Worm (Caenorhabditis elegans): ENCODE results near the gene str-260.

str-260 gene

ce11 chrV:3551765-3552164 lies 24.8 kb downstream of the str-260 start, which contains the start of gene grl-28:
Gene grl-28, minus strand, starts transcription at chrV:3551865.
- TF ChIP-seq ceh-22 (tag; optimal IDR thresholded peaks at IDR 0.05) (no peak), ceh-6 (GFP tag; optimal IDR thresholded peaks at IDR 0.05) (no peak)

DNA sequence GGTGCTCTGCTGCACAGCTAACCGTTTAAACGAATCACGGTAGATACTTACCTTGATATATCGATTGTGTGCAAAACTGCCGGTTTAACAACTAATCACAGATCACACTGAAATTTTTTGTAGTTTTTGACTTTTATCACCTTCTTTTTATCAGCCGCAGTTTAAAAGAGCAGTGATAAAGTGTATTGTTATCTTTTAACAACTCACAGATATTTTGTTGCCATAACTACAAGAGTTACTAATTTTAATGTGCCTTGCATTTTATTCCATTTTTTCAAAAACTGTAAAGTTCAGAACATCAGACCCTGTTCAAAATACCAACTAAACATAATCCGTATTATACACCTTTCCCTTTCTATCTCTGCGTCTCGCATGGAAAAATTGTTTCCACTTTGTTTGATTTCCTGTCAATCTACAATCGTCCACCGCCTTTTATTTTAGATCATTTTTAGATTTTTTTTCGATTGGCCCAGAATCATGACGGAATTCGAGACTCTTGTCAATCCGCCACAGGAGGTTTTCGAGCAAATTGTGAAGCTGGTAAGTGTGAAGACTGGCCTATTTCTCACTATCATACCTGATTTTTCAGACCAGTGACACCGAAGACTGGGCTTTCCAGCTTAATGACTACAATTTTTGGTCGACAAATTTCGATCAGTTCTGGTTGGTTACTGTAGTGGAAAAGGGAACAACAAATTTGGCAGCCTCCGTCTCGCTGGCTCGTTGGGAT lies 25.9 kb downstream of the str-260 start, which contains the start of gene T24A6.20:
T24A6.20 (plus strand) TSS at position 395 of the 730 bp plus-strand sequence.
- no peak for TF ChIP-seq pqm-1 (tag; optimal IDR thresholded peaks at IDR 0.05)
- peak; percentile 86 for TF ChIP-seq elt-2 (tag; optimal IDR thresholded peaks at IDR 0.05)
- TF ChIP-seq ceh-30 (tag; optimal IDR thresholded peaks at IDR 0.05): no peak
- TF ChIP-seq lim-6 (tag; optimal IDR thresholded peaks at IDR 0.05): no peak

DNA sequence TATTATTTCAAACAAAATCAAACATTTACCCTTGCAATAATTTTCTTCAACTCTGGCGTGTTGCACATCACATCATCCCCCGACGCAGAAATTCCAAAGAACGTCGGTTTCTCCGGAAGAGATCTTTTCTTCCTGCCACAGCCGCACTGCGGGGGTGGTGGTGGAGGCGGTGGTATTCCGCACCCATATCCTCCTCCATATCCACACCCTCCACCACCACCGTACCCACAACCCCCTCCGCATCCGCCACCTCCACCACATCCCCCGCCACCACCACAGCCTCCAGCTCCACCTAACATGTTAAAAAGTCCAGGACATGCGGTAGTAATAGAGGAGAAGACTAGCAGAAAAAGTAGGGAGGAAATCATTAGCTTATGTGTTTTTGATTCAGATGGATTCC lies 27.9 kb downstream of the str-260 start, which contains the start of gene grl-29:
grl-29 (minus strand) TSS at position 368 of the 400 bp plus-strand sequence.
- no peak for TF ChIP-seq sox-2 (GFP tag; IDR thresholded peaks at IDR 0.05)
- no peak for TF ChIP-seq Y22D7AL.16 (tag; optimal IDR thresholded peaks at IDR 0.05)
- no peak for TF ChIP-seq ceh-18 (tag; optimal IDR thresholded peaks at IDR 0.05)
- no peak for TF ChIP-seq elt-2 (tag; optimal IDR thresholded peaks at IDR 0.05)

DNA sequence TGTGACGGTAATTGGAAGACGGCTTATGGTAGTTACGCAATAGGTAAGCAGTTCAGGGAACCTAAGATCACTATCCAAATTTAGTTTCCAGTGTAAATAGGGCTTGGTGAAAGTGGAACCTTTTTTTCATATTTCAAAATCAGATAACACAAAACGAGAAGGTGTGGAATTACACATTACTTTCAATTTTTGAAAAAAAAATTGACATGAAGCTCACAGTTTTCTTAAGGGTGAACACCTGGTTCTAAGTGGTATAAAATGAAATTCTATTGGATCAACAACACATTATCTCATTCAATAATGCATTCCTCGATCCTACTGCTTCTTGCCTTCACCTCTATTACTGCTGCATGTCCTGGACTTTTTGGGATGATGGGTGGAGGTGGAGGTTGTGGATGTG lies 29.0 kb downstream of the str-260 start, which contains the start of gene grl-30:
grl-30 (plus strand) TSS at position 301 of the 400 bp plus-strand sequence.
- TF ChIP-seq ceh-9 (tag; optimal IDR thresholded peaks at IDR 0.05) (no peak), tbx-7 (tag; optimal IDR thresholded peaks at IDR 0.05) (no peak), ceh-48 (tag; optimal IDR thresholded peaks at IDR 0.05) (no peak), ceh-45 (GFP tag; IDR thresholded peaks at IDR 0.05) (no peak), fkh-6 (tag; optimal IDR thresholded peaks at IDR 0.05) (no peak), ceh-2 (tag; optimal IDR thresholded peaks at IDR 0.05) (no peak), K09A11.1 (tag; optimal IDR thresholded peaks at IDR 0.05; ENCODE audit: insufficient read depth) (no peak), elt-2 (tag; optimal IDR thresholded peaks at IDR 0.05) (no peak), che-1 (tag; optimal IDR thresholded peaks at IDR 0.05) (no peak), ceh-22 (tag; optimal IDR thresholded peaks at IDR 0.05) (no peak), ztf-16 (tag; optimal IDR thresholded peaks at IDR 0.05) (no peak), fax-1 (tag; optimal IDR thresholded peaks at IDR 0.05) (no peak), T23F11.4 (GFP tag; optimal IDR thresholded peaks at IDR 0.05) (no peak), ahr-1 (tag; optimal IDR thresholded peaks at IDR 0.05) (no peak), fkh-10 (GFP tag; optimal IDR thresholded peaks at IDR 0.05) (no peak), Y22D7AL.16 (tag; optimal IDR thresholded peaks at IDR 0.05) (no peak), dmd-4 (tag; optimal IDR thresholded peaks at IDR 0.05; ENCODE audit: borderline replicate concordance) (no peak), unc-42 (tag; optimal IDR thresholded peaks at IDR 0.05) (no peak), lim-6 (tag; optimal IDR thresholded peaks at IDR 0.05) (no peak), unc-3 (GFP tag; conservative IDR thresholded peaks at IDR 0.05) (no peak), unc-3 (tag; optimal IDR thresholded peaks at IDR 0.05) (no peak)

DNA sequence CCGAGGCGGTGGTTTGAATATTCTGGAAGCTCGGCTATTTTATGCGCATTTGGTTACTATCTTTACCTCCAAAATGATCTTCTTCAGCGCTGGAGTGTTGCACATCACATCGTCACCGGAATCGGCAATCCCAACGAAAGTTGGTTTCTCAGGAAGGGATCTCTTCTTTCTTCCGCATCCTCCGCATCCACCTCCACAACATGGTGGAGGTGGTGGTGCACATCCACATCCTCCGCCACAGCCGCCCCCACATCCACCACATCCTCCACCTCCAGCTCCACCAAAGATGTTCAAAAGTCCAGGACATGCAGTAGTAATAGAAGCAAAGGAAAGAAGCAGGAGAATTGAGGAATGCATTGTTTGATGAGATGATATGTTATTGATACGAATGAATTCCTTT lies 30.4 kb downstream of the str-260 start, which contains the start of gene grl-31:
grl-31 (minus strand) TSS at position 357 of the 400 bp plus-strand sequence.
- TF ChIP-seq sdc-2 (tag; optimal IDR thresholded peaks at IDR 0.05) (no peak), ref-2 (tag; optimal IDR thresholded peaks at IDR 0.05) (no peak), rnt-1 (tag; optimal IDR thresholded peaks at IDR 0.05) (no peak), K02D7.2 (tag; optimal IDR thresholded peaks at IDR 0.05) (no peak), Y22D7AL.16 (tag; optimal IDR thresholded peaks at IDR 0.05) (no peak), ceh-6 (GFP tag; optimal IDR thresholded peaks at IDR 0.05) (no peak), hlh-30 (tag; optimal IDR thresholded peaks at IDR 0.05; ENCODE audit: insufficient read depth) (no peak), K09A11.1 (tag; optimal IDR thresholded peaks at IDR 0.05; ENCODE audit: insufficient read depth) (no peak), tbx-2 (tag; optimal IDR thresholded peaks at IDR 0.05) (no peak), ceh-45 (GFP tag; IDR thresholded peaks at IDR 0.05) (no peak), unc-55 (GFP tag; optimal IDR thresholded peaks at IDR 0.05) (no peak), ets-4 (tag; optimal IDR thresholded peaks at IDR 0.05) (no peak), nhr-11 (tag; optimal IDR thresholded peaks at IDR 0.05) (no peak), hlh-13 (GFP tag; optimal IDR thresholded peaks at IDR 0.05) (no peak), ama-1 (optimal IDR thresholded peaks at IDR 0.05) (no peak), C08G9.2 (tag; optimal IDR thresholded peaks at IDR 0.05) (no peak), ceh-48 (tag; optimal IDR thresholded peaks at IDR 0.05) (no peak), pha-2 (tag; optimal IDR thresholded peaks at IDR 0.05) (no peak), lin-11 (tag; optimal IDR thresholded peaks at IDR 0.05) (no peak)
